Worm (Caenorhabditis elegans) whole organism, L4 larva: ENCODE data around the gene ugt-47.

ENCODE experiments used
- Y105C5A.15 ChIP-seq: fragments of 200-800 bp; sonication (Bioruptor generic); IDR thresholded peaks from 2 replicates; pipeline ENCODE4 v1.3.6; 2022; ENCODE audit warnings: missing genetic modification characterization, missing compliant biosample characterization
- ama-1 ChIP-seq: fragments of 150-350 bp; optimal IDR thresholded peaks from 2 replicates; lab custom pipeline; 2014; ENCODE audit warnings: inconsistent platforms, mixed read lengths
- ceh-82 ChIP-seq: sonication (generic microtip); optimal IDR thresholded peaks from 2 replicates; lab custom pipeline; 2017; ENCODE audit warnings: missing biosample characterization, missing genetic modification characterization
- daf-16 ChIP-seq, 3 experiments: sonication (generic microtip); optimal IDR thresholded peaks; 2 replicates each; lab custom pipeline; 2016 to 2017; ENCODE audit warnings: missing genetic modification characterization in 3 of 3, missing genetic modification reagents in 3 of 3, mild to moderate bottlenecking in 2 of 3, missing compliant biosample characterization in 2 of 3, missing biosample characterization in 1 of 3, moderate library complexity in 1 of 3
- fkh-10 ChIP-seq: fragments of 150-350 bp; optimal IDR thresholded peaks from 2 replicates; lab custom pipeline; 2014; ENCODE audit warnings: missing biosample characterization, missing genetic modification reagents, missing genetic modification characterization
- nhr-11 ChIP-seq: fragments of 150-350 bp; optimal IDR thresholded peaks from 2 replicates; lab custom pipeline; 2014; ENCODE audit warnings: missing biosample characterization, missing genetic modification characterization
- nhr-28 ChIP-seq: fragments of 150-350 bp; optimal IDR thresholded peaks from 2 replicates; lab custom pipeline; 2014; ENCODE audit warnings: missing biosample characterization, missing genetic modification characterization
- pha-4 ChIP-seq, 2 experiments: fragments of 150-350 bp in 1 of 2; fragments of 200-800 bp in 1 of 2; sonication (Bioruptor generic) in 1 of 2; IDR thresholded peaks in 1 of 2; optimal IDR thresholded peaks in 1 of 2; 2 replicates each; pipeline versions ENCODE4 v1.3.6 to Lab custom; 2014 to 2022; ENCODE audit warnings: missing genetic modification characterization in 2 of 2, missing genetic modification reagents in 2 of 2, missing biosample characterization in 1 of 2, missing compliant biosample characterization in 1 of 2
- spr-1 ChIP-seq: sonication (generic microtip); optimal IDR thresholded peaks from 2 replicates; lab custom pipeline; 2016; ENCODE audit warnings: mild to moderate bottlenecking, missing genetic modification characterization, missing compliant biosample characterization
- unc-130 ChIP-seq: sonication (generic microtip); optimal IDR thresholded peaks from 2 replicates; lab custom pipeline; 2016; ENCODE audit warnings: missing genetic modification reagents, missing genetic modification characterization, missing compliant biosample characterization

ce11 chrV:10075441-10075840 lies 23.0 kb downstream of the ugt-47 start, which contains the start of gene F57A8.7:
- TF ChIP-seq daf-16 (GFP tag; optimal IDR thresholded peaks at IDR 0.05; lab: Kevin White, UChicago) (no peak), daf-16 (tag; optimal IDR thresholded peaks at IDR 0.05; lab: Kevin White, UChicago) (no peak), Y105C5A.15 (GFP tag; lab: Robert Waterston, UW) (no peak), pha-4 (GFP tag; IDR thresholded peaks at IDR 0.05; lab: Robert Waterston, UW) (no peak), pha-4 (tag; optimal IDR thresholded peaks at IDR 0.05; lab: Kevin White, UChicago) (no peak), spr-1 (tag; lab: Kevin White, UChicago) (no peak), ama-1 (lab: Kevin White, UChicago) (no peak), ceh-82 (tag; lab: Kevin White, UChicago) (no peak), fkh-10 (GFP tag; lab: Kevin White, UChicago) (no peak), unc-130 (GFP tag; lab: Kevin White, UChicago) (no peak), nhr-28 (tag; lab: Kevin White, UChicago) (no peak), nhr-11 (no peak)
